Fruit fly (Drosophila melanogaster) whole organism, prepupa: ENCODE data around the gene CARPB.

Experiments used
- Blimp-1 ChIP-seq: fragments of 200-800 bp; sonication (Bioruptor generic); optimal IDR thresholded peaks from 3 replicates; lab custom pipeline; 2017; ENCODE audit warnings: missing biosample characterization, missing genetic modification characterization, mild to moderate bottlenecking, moderate library complexity, missing genetic modification reagents
- CG10631 ChIP-seq: fragments of 200-800 bp; sonication (Bioruptor generic); optimal IDR thresholded peaks from 2 replicates; lab custom pipeline; 2016; ENCODE audit warnings: missing biosample characterization, missing genetic modification characterization
- CG10669 ChIP-seq: fragments of 200-800 bp; sonication (Bioruptor generic); optimal IDR thresholded peaks from 3 replicates; lab custom pipeline; 2018; ENCODE audit warnings: missing biosample characterization, mild to moderate bottlenecking, missing genetic modification characterization, moderate library complexity
- CG11294 ChIP-seq: fragments of 200-800 bp; sonication (Bioruptor generic); IDR thresholded peaks from 2 replicates; pipeline ENCODE4 v1.3.6; 2022; ENCODE audit warnings: missing biosample characterization, missing genetic modification characterization
- CG11762 ChIP-seq: fragments of 200-800 bp; sonication (Bioruptor generic); optimal IDR thresholded peaks from 3 replicates; lab custom pipeline; 2016; ENCODE audit warnings: missing biosample characterization, missing genetic modification characterization; ENCODE audit not compliant: insufficient read depth
- CG11902 ChIP-seq: fragments of 200-800 bp; sonication (Bioruptor generic); optimal IDR thresholded peaks from 3 replicates; lab custom pipeline; 2016; ENCODE audit warnings: missing biosample characterization, missing genetic modification characterization
- CG1621 ChIP-seq: fragments of 200-800 bp; sonication (Bioruptor generic); optimal IDR thresholded peaks from 3 replicates; lab custom pipeline; 2018; ENCODE audit warnings: missing biosample characterization, mild to moderate bottlenecking, missing genetic modification characterization
- CG16779 ChIP-seq: fragments of 200-800 bp; sonication (Bioruptor generic); optimal IDR thresholded peaks from 3 replicates; lab custom pipeline; 2017; ENCODE audit warnings: missing biosample characterization, mild to moderate bottlenecking, missing genetic modification characterization
- CG3032 ChIP-seq: fragments of 200-800 bp; optimal IDR thresholded peaks from 2 replicates; lab custom pipeline; 2019; ENCODE audit warnings: missing biosample characterization, mild to moderate bottlenecking, missing genetic modification characterization, moderate library complexity
- CG31627 ChIP-seq: fragments of 200-800 bp; sonication (Bioruptor generic); optimal IDR thresholded peaks from 3 replicates; lab custom pipeline; 2016; ENCODE audit warnings: missing biosample characterization, missing genetic modification characterization
- CG32006 ChIP-seq: fragments of 200-800 bp; sonication (Bioruptor generic); optimal IDR thresholded peaks from 3 replicates; lab custom pipeline; 2017; ENCODE audit warnings: missing biosample characterization, mild to moderate bottlenecking, missing genetic modification characterization
- CG34406 ChIP-seq: fragments of 200-800 bp; sonication (Bioruptor generic); optimal IDR thresholded peaks from 3 replicates; lab custom pipeline; 2016; ENCODE audit warnings: missing biosample characterization, missing genetic modification characterization
- CG3919 ChIP-seq: fragments of 200-800 bp; sonication (Bioruptor generic); optimal IDR thresholded peaks from 3 replicates; lab custom pipeline; 2016; ENCODE audit warnings: missing biosample characterization, missing genetic modification characterization
- CG4318 ChIP-seq: fragments of 200-800 bp; sonication (Bioruptor generic); optimal IDR thresholded peaks from 3 replicates; lab custom pipeline; 2017; ENCODE audit warnings: missing biosample characterization, mild to moderate bottlenecking, missing genetic modification characterization
- CG6163 ChIP-seq: fragments of 200-800 bp; sonication (Bioruptor generic); IDR thresholded peaks from 3 replicates; pipeline ENCODE4 v1.3.6; 2022; ENCODE audit warnings: missing biosample characterization, missing genetic modification characterization
- CG6276 ChIP-seq: fragments of 200-800 bp; sonication (Bioruptor generic); optimal IDR thresholded peaks from 2 replicates; lab custom pipeline; 2017; ENCODE audit warnings: missing biosample characterization, mild to moderate bottlenecking, missing genetic modification characterization
- CG6792 ChIP-seq: fragments of 200-800 bp; sonication (Bioruptor generic); optimal IDR thresholded peaks from 3 replicates; lab custom pipeline; 2016; ENCODE audit warnings: missing biosample characterization, missing genetic modification characterization
- CG6808 ChIP-seq: fragments of 200-800 bp; sonication (Bioruptor generic); optimal IDR thresholded peaks from 3 replicates; lab custom pipeline; 2017; ENCODE audit warnings: missing biosample characterization, missing genetic modification characterization, mild to moderate bottlenecking, moderate library complexity, missing genetic modification reagents
- CG8119 ChIP-seq: fragments of 200-800 bp; sonication (Bioruptor generic); IDR thresholded peaks from 3 replicates; pipeline ENCODE4 v1.3.6; 2022; ENCODE audit warnings: missing biosample characterization, missing genetic modification characterization
- CG8632 ChIP-seq: fragments of 200-800 bp; sonication (Bioruptor generic); optimal IDR thresholded peaks from 3 replicates; lab custom pipeline; 2016; ENCODE audit warnings: missing biosample characterization, missing genetic modification characterization
- CG9139 ChIP-seq: fragments of 200-800 bp; sonication (Bioruptor generic); optimal IDR thresholded peaks from 3 replicates; lab custom pipeline; 2017; ENCODE audit warnings: missing biosample characterization, mild to moderate bottlenecking, missing genetic modification characterization
- Eip75B ChIP-seq: fragments of 200-800 bp; sonication (Bioruptor generic); optimal IDR thresholded peaks from 3 replicates; lab custom pipeline; 2016; ENCODE audit warnings: missing biosample characterization, missing genetic modification characterization
- Eip78C ChIP-seq: fragments of 200-800 bp; sonication (Bioruptor generic); peaks from one replicate; lab custom pipeline; 2016; ENCODE audit warnings: missing biosample characterization, missing genetic modification characterization
- Ets21C ChIP-seq: fragments of 200-800 bp; sonication (Bioruptor generic); optimal IDR thresholded peaks from 3 replicates; lab custom pipeline; 2016; ENCODE audit warnings: missing biosample characterization, missing genetic modification characterization
- Ets96B ChIP-seq: fragments of 200-800 bp; optimal IDR thresholded peaks from 2 replicates; lab custom pipeline; 2019; ENCODE audit warnings: missing biosample characterization, mild to moderate bottlenecking, missing genetic modification characterization, moderate library complexity
- Gug ChIP-seq: fragments of 200-800 bp; sonication (Bioruptor generic); IDR thresholded peaks from 2 replicates; pipeline ENCODE4 v1.3.6; 2022; ENCODE audit warnings: missing biosample characterization, missing genetic modification characterization
- Hr4 ChIP-seq: fragments of 200-800 bp; sonication (Bioruptor generic); optimal IDR thresholded peaks from 3 replicates; lab custom pipeline; 2016; ENCODE audit warnings: missing biosample characterization, missing genetic modification characterization
- Lpt ChIP-seq: fragments of 200-800 bp; sonication (Bioruptor generic); optimal IDR thresholded peaks from 3 replicates; lab custom pipeline; 2016; ENCODE audit warnings: missing biosample characterization, missing genetic modification characterization
- Met ChIP-seq: fragments of 200-800 bp; sonication (Bioruptor generic); optimal IDR thresholded peaks from 3 replicates; lab custom pipeline; 2016; ENCODE audit warnings: missing biosample characterization, missing genetic modification characterization
- OdsH ChIP-seq: fragments of 200-800 bp; sonication (Bioruptor generic); optimal IDR thresholded peaks from 3 replicates; lab custom pipeline; 2016; ENCODE audit warnings: missing biosample characterization, missing genetic modification characterization
- Smox ChIP-seq: fragments of 200-800 bp; sonication (Bioruptor generic); optimal IDR thresholded peaks from 3 replicates; lab custom pipeline; 2016; ENCODE audit warnings: missing biosample characterization, missing genetic modification characterization
- Sox102F ChIP-seq: fragments of 200-800 bp; sonication (Bioruptor generic); optimal IDR thresholded peaks from 2 replicates; lab custom pipeline; 2016; ENCODE audit warnings: missing biosample characterization, mild to moderate bottlenecking, missing genetic modification characterization
- Sox14 ChIP-seq: fragments of 200-800 bp; sonication (Bioruptor generic); optimal IDR thresholded peaks from 3 replicates; lab custom pipeline; 2016; ENCODE audit warnings: missing biosample characterization, missing genetic modification characterization
- achi ChIP-seq: fragments of 200-800 bp; sonication (Bioruptor generic); optimal IDR thresholded peaks from 3 replicates; lab custom pipeline; 2016; ENCODE audit warnings: missing biosample characterization, missing genetic modification characterization
- acj6 ChIP-seq: fragments of 200-800 bp; sonication (Bioruptor generic); optimal IDR thresholded peaks from 3 replicates; lab custom pipeline; 2016; ENCODE audit warnings: missing biosample characterization, missing genetic modification characterization
- dsx ChIP-seq: fragments of 200-800 bp; optimal IDR thresholded peaks from 3 replicates; lab custom pipeline; 2019; ENCODE audit warnings: missing biosample characterization, mild to moderate bottlenecking, missing genetic modification characterization, moderate library complexity; ENCODE audit not compliant: poor library complexity, severe bottlenecking
- eg ChIP-seq: fragments of 200-800 bp; sonication (Bioruptor generic); IDR thresholded peaks from 3 replicates; pipeline ENCODE4 v1.3.6; 2022; ENCODE audit warnings: missing biosample characterization, missing genetic modification characterization
- fd59A ChIP-seq: fragments of 200-800 bp; sonication (Bioruptor generic); optimal IDR thresholded peaks from 2 replicates; lab custom pipeline; 2017; ENCODE audit warnings: missing biosample characterization, mild to moderate bottlenecking, missing genetic modification characterization, missing genetic modification reagents
- fd85E ChIP-seq: fragments of 200-800 bp; sonication (Bioruptor generic); optimal IDR thresholded peaks from 3 replicates; lab custom pipeline; 2016; ENCODE audit warnings: missing biosample characterization, missing genetic modification characterization
- fkh ChIP-seq: fragments of 200-800 bp; sonication (Bioruptor generic); optimal IDR thresholded peaks from 3 replicates; lab custom pipeline; 2017; ENCODE audit warnings: missing biosample characterization, mild to moderate bottlenecking, missing genetic modification characterization, moderate library complexity
- net ChIP-seq: fragments of 200-800 bp; sonication (Bioruptor generic); optimal IDR thresholded peaks from 3 replicates; lab custom pipeline; 2016; ENCODE audit warnings: missing biosample characterization, missing genetic modification characterization
- salr ChIP-seq, 2 experiments: fragments of 200-800 bp; sonication (Bioruptor generic); optimal IDR thresholded peaks; 3 replicates each; lab custom pipeline; 2016 to 2018; ENCODE audit warnings: missing biosample characterization in 2 of 2, missing genetic modification characterization in 2 of 2, mild to moderate bottlenecking in 1 of 2
- spab ChIP-seq: fragments of 200-800 bp; sonication (Bioruptor generic); optimal IDR thresholded peaks from 2 replicates; lab custom pipeline; 2017; ENCODE audit warnings: missing biosample characterization, mild to moderate bottlenecking, missing genetic modification characterization, missing genetic modification reagents
- ss ChIP-seq, 2 experiments: fragments of 200-800 bp; sonication (Bioruptor generic); optimal IDR thresholded peaks; 2 replicates in 1 of 2; 3 replicates in 1 of 2; lab custom pipeline; 2017 to 2018; ENCODE audit warnings: mild to moderate bottlenecking in 2 of 2, missing biosample characterization in 2 of 2, missing genetic modification characterization in 2 of 2, moderate library complexity in 1 of 2
- svp ChIP-seq: fragments of 200-800 bp; sonication (Bioruptor generic); peaks from one replicate; lab custom pipeline; 2016; ENCODE audit warnings: missing biosample characterization, missing genetic modification characterization

Gene CARPB

dm6 chrX:9892834-9893233, 109.8 kb downstream of the CARPB start (continued):
- TF ChIP-seq CG10631 (GFP tag; lab: Kevin White, UChicago), result peak; percentile 12
- TF ChIP-seq fkh (GFP tag; lab: Kevin White, UChicago), result no peak
- TF ChIP-seq Ets96B (tag; lab: Kevin White, UChicago), result no peak
- TF ChIP-seq CG1621 (tag; lab: Kevin White, UChicago), result no peak
- TF ChIP-seq Met, result peak; percentile 74
- TF ChIP-seq Sox102F (GFP tag; lab: Kevin White, UChicago), result peak; percentile 76
- TF ChIP-seq eg (GFP tag; lab: Robert Waterston, UW), result 0 out of 3 replicates have a peak, but pooled peaks have one; percentile 33
- peak; percentile 10 for TF ChIP-seq Blimp-1
- TF ChIP-seq CG4318, result no peak
- TF ChIP-seq CG11902, result peak; percentile 50
- TF ChIP-seq CG8119 (GFP tag; lab: Robert Waterston, UW), result 0 out of 3 replicates have a peak, but pooled peaks have one; percentile 17
- peak; percentile 53 for TF ChIP-seq Sox14 (GFP tag; lab: Kevin White, UChicago)
- peak; percentile 79 for TF ChIP-seq CG31627 (GFP tag; lab: Kevin White, UChicago)
- no peak for TF ChIP-seq CG11294
- TF ChIP-seq CG9139, result no peak
- TF ChIP-seq CG34406 (GFP tag; lab: Kevin White, UChicago), result peak; percentile 44

DNA sequence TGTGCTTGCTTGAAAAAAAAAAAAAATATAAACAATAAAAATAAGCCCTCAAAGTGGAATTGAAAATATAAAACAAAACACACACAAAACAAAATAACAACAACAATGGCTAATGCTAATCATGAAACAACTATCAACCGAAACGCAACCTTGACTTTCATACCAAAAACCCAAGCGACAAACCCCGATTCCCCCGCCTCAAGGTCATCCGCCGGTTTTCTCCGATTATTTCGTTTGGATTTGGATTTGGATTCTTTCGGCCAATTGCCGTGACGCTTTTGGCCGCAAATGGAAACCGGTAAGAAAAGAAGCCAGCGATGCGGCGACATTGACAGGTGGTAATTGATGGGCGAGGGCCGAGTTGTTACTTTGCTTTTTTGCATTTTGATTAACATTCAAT, 114.6 kb downstream of the CARPB start:
- TF ChIP-seq CG3032 (tag; lab: Kevin White, UChicago), result no peak

dm6 chrX:9899535-9900179, 116.6 kb downstream of the CARPB start, which contains the start of gene CG15249:
Gene CG15249, minus strand, starts transcription at chrX:9899585.
- TF ChIP-seq OdsH (GFP tag; lab: Kevin White, UChicago) (peak; percentile 36), fd85E (no peak), salr (GFP tag; optimal IDR thresholded peaks at IDR 0.05; lab: Kevin White, UChicago) (peak in 1 of 2 experiments; percentile 50), CG3919 (GFP tag; lab: Kevin White, UChicago) (peak; percentile 47), CG9139 (peak; percentile 26), CG32006 (peak; percentile 86), CG10669 (GFP tag; lab: Kevin White, UChicago) (peak; percentile 5), CG6163 (GFP tag; lab: Robert Waterston, UW) (0 out of 3 replicates have a peak, but pooled peaks have one; percentile 27), Smox (GFP tag; lab: Kevin White, UChicago) (no peak), CG11762 (GFP tag; lab: Kevin White, UChicago) (no peak), fd59A (no peak), Ets21C (GFP tag; lab: Kevin White, UChicago) (no peak), achi (GFP tag; lab: Kevin White, UChicago) (peak; percentile 53), CG8119 (GFP tag; lab: Robert Waterston, UW) (peak; percentile 72), Sox102F (GFP tag; lab: Kevin White, UChicago) (no peak), Lpt (GFP tag; lab: Kevin White, UChicago) (peak; percentile 20), Hr4 (GFP tag; lab: Kevin White, UChicago) (peak; percentile 50), Eip78C (GFP tag; lab: Kevin White, UChicago) (peak; percentile 87), CG6276 (GFP tag; lab: Kevin White, UChicago) (peak; percentile 82), CG10631 (GFP tag; lab: Kevin White, UChicago) (peak; percentile 64), dsx (GFP tag; lab: Kevin White, UChicago) (peak; percentile 42), CG6808 (GFP tag; lab: Kevin White, UChicago) (peak; percentile 50), spab (peak; percentile 18), Ets96B (tag; lab: Kevin White, UChicago) (peak; percentile 54), acj6 (peak; percentile 38), eg (GFP tag; lab: Robert Waterston, UW) (peak; percentile 42; the same call in 1 of the 3 replicates), Eip75B (GFP tag; lab: Kevin White, UChicago) (no peak), CG34406 (GFP tag; lab: Kevin White, UChicago) (peak; percentile 65), CG4318 (peak; percentile 61), CG16779 (tag; lab: Kevin White, UChicago) (peak; percentile 48), Gug (GFP tag; lab: Robert Waterston, UW) (no peak), net (GFP tag; lab: Kevin White, UChicago) (peak; percentile 19), CG6792 (GFP tag; lab: Kevin White, UChicago) (peak; percentile 5), ss (GFP tag; optimal IDR thresholded peaks at IDR 0.05; lab: Kevin White, UChicago) (peak; percentile 44 to 48), CG3032 (tag; lab: Kevin White, UChicago) (peak; percentile 56), svp (GFP tag; lab: Kevin White, UChicago) (peak; percentile 11), CG8632 (GFP tag; lab: Kevin White, UChicago) (peak; percentile 63)
